Worm (Caenorhabditis elegans) whole organism, young adult: Measurements from ENCODE around the gene clec-28.

Source experiments
- F33H1.4 ChIP-seq: fragments of 200-800 bp; sonication (Bioruptor generic); IDR thresholded peaks from 2 replicates; pipeline ENCODE4 v1.3.6; 2022; ENCODE audit warnings: missing genetic modification reagents, missing genetic modification characterization, missing compliant biosample characterization
- K11D2.4 ChIP-seq: fragments of 200-800 bp; sonication (Bioruptor generic); IDR thresholded peaks from 2 replicates; pipeline ENCODE4 v1.3.6; 2022; ENCODE audit warnings: missing genetic modification reagents, missing genetic modification characterization, missing compliant biosample characterization
- attf-5 ChIP-seq: fragments of 200-800 bp; sonication (Bioruptor generic); optimal IDR thresholded peaks from 2 replicates; lab custom pipeline; 2018; ENCODE audit warnings: mild to moderate bottlenecking, missing genetic modification characterization, missing compliant biosample characterization
- bed-2 ChIP-seq: fragments of 200-800 bp; sonication (Bioruptor generic); IDR thresholded peaks from 2 replicates; pipeline ENCODE4 v1.3.6; 2022; ENCODE audit warnings: missing genetic modification reagents, missing genetic modification characterization, missing compliant biosample characterization
- ceh-91 ChIP-seq: fragments of 200-800 bp; sonication (Bioruptor generic); IDR thresholded peaks from 2 replicates; pipeline ENCODE4 v1.3.6; 2022; ENCODE audit warnings: missing genetic modification reagents, missing genetic modification characterization, missing compliant biosample characterization
- egl-18 ChIP-seq: fragments of 200-800 bp; sonication (Bioruptor generic); IDR thresholded peaks from 2 replicates; pipeline ENCODE4 v1.3.6; 2022; ENCODE audit warnings: missing genetic modification reagents, missing genetic modification characterization, missing compliant biosample characterization
- gei-17 ChIP-seq: fragments of 200-800 bp; sonication (Bioruptor generic); optimal IDR thresholded peaks from 2 replicates; lab custom pipeline; 2018; ENCODE audit warnings: mild to moderate bottlenecking, missing genetic modification characterization, missing compliant biosample characterization
- hrde-1 ChIP-seq: sonication (generic microtip); optimal IDR thresholded peaks from 2 replicates; lab custom pipeline; 2016; ENCODE audit warnings: missing genetic modification characterization, mild to moderate bottlenecking, missing compliant biosample characterization, moderate library complexity, missing genotype, missing genetic modification reagents, borderline replicate concordance
- mcd-1 ChIP-seq: fragments of 200-800 bp; sonication (Bioruptor generic); IDR thresholded peaks from 2 replicates; pipeline ENCODE4 v1.3.6; 2022; ENCODE audit warnings: missing genetic modification reagents, missing genetic modification characterization, missing compliant biosample characterization
- pha-4 ChIP-seq: fragments of 150-350 bp; sonication (generic microtip); optimal IDR thresholded peaks from 2 replicates; lab custom pipeline; 2014; ENCODE audit warnings: missing biosample characterization, missing genetic modification reagents, missing genetic modification characterization
- snpc-4 ChIP-seq, 5 experiments: fragments of 150-350 bp in 1 of 5; sonication (generic microtip) in 4 of 5; optimal IDR thresholded peaks; 2 replicates each; lab custom pipeline; 2014 to 2018; ENCODE audit warnings: missing genetic modification characterization in 5 of 5, missing biosample characterization in 3 of 5, antibody characterized with exemption in 2 of 5, mild to moderate bottlenecking in 2 of 5, missing compliant biosample characterization in 2 of 5, missing genotype in 2 of 5, moderate library complexity in 2 of 5, missing genetic modification reagents in 1 of 5
- unc-130 ChIP-seq: sonication (generic microtip); optimal IDR thresholded peaks from 2 replicates; lab custom pipeline; 2016; ENCODE audit warnings: missing genetic modification reagents, missing genetic modification characterization, missing compliant biosample characterization
- unc-62 ChIP-seq: fragments of 150-350 bp; optimal IDR thresholded peaks from 2 replicates; lab custom pipeline; 2014; ENCODE audit warnings: missing biosample characterization, missing genetic modification reagents, missing genetic modification characterization

ce11 chrV:16879532-16879931, 14.0 kb downstream of the clec-28 start:
- TF ChIP-seq bed-2 (GFP tag; lab: Robert Waterston, UW) (no peak), unc-130 (GFP tag; lab: Kevin White, UChicago) (no peak), K11D2.4 (GFP tag; lab: Robert Waterston, UW) (no peak), mcd-1 (GFP tag; lab: Robert Waterston, UW) (no peak), snpc-4 (GFP tag; optimal IDR thresholded peaks at IDR 0.05; lab: Kevin White, UChicago) (no peak), snpc-4 (tag; optimal IDR thresholded peaks at IDR 0.05; lab: Kevin White, UChicago) (no peak), gei-17 (GFP tag; lab: Kevin White, UChicago) (no peak), unc-62 (GFP tag; lab: Kevin White, UChicago) (no peak), attf-5 (GFP tag; lab: Kevin White, UChicago) (no peak), hrde-1 (no peak), F33H1.4 (no peak), ceh-91 (GFP tag; lab: Robert Waterston, UW) (no peak), pha-4 (tag; lab: Kevin White, UChicago) (no peak), egl-18 (GFP tag; lab: Robert Waterston, UW) (no peak)
